Fruit fly (Drosophila melanogaster) whole organism, wandering third instar larva: ENCODE data around the gene Gr68a.

Experiments
- CG32264 ChIP-seq: fragments of 200-800 bp; sonication (Bioruptor generic); optimal IDR thresholded peaks from 2 replicates; lab custom pipeline; 2016; ENCODE audit warnings: missing biosample characterization, missing genetic modification characterization
- CG9705 ChIP-seq: fragments of 200-800 bp; sonication (Bioruptor generic); optimal IDR thresholded peaks from 2 replicates; lab custom pipeline; 2018; ENCODE audit warnings: missing biosample characterization, mild to moderate bottlenecking, missing genetic modification characterization
- CrebA ChIP-seq: fragments of 200-800 bp; sonication (Bioruptor generic); optimal IDR thresholded peaks from 2 replicates; lab custom pipeline; 2016; ENCODE audit warnings: missing biosample characterization, mild to moderate bottlenecking, missing genetic modification characterization, borderline replicate concordance
- Dfd ChIP-seq: fragments of >200 bp; optimal IDR thresholded peaks from 2 replicates; lab custom pipeline; 2017; ENCODE audit warnings: missing biosample characterization, missing genetic modification characterization
- Dif ChIP-seq: fragments of 200-275, 200-300 bp; sonication (Bioruptor generic); optimal IDR thresholded peaks from 2 replicates; lab custom pipeline; 2018; ENCODE audit warnings: missing biosample characterization, missing genetic modification characterization; ENCODE audit not compliant: partially characterized antibody
- HLH106 ChIP-seq: fragments of 200-800 bp; optimal IDR thresholded peaks from 3 replicates; lab custom pipeline; 2019; ENCODE audit warnings: missing biosample characterization, mild to moderate bottlenecking, missing genetic modification characterization, moderate library complexity
- Hnf4 ChIP-seq: fragments of 200-800 bp; sonication (Bioruptor generic); optimal IDR thresholded peaks from 2 replicates; lab custom pipeline; 2016; ENCODE audit warnings: missing biosample characterization, mild to moderate bottlenecking, missing genetic modification characterization
- Hr83 ChIP-seq: fragments of 200-300 bp; sonication (Bioruptor generic); optimal IDR thresholded peaks from 2 replicates; lab custom pipeline; 2016; ENCODE audit warnings: missing biosample characterization, mild to moderate bottlenecking, missing genetic modification characterization, moderate library complexity; ENCODE audit not compliant: poor library complexity, severe bottlenecking
- Jra ChIP-seq: sonication (Bioruptor generic); optimal IDR thresholded peaks from 2 replicates; lab custom pipeline; 2016; ENCODE audit warnings: missing biosample characterization, missing genetic modification characterization
- Mio ChIP-seq: sonication (Bioruptor generic); optimal IDR thresholded peaks from 2 replicates; lab custom pipeline; 2016; ENCODE audit warnings: missing biosample characterization, missing genetic modification characterization
- Myc ChIP-seq: fragments of >200 bp; optimal IDR thresholded peaks from 2 replicates; lab custom pipeline; 2017
- OdsH ChIP-seq: fragments of 200-800 bp; sonication (Bioruptor generic); optimal IDR thresholded peaks from 2 replicates; lab custom pipeline; 2016; ENCODE audit warnings: missing biosample characterization, mild to moderate bottlenecking, missing genetic modification characterization
- Rel ChIP-seq, 2 experiments: fragments of 200-800 bp; sonication (Bioruptor generic) in 1 of 2; optimal IDR thresholded peaks; 2 replicates in 1 of 2; 3 replicates in 1 of 2; lab custom pipeline; 2016 to 2019; ENCODE audit warnings: mild to moderate bottlenecking in 2 of 2, missing biosample characterization in 2 of 2, missing genetic modification characterization in 2 of 2, moderate library complexity in 1 of 2
- Vsx2 ChIP-seq: fragments of 200-300, 225-300 bp; sonication (Bioruptor generic); optimal IDR thresholded peaks from 2 replicates; lab custom pipeline; 2018; ENCODE audit warnings: missing biosample characterization, missing genetic modification characterization; ENCODE audit not compliant: partially characterized antibody
- br ChIP-seq: fragments of 200-800 bp; sonication (Bioruptor generic); optimal IDR thresholded peaks from 2 replicates; lab custom pipeline; 2016; ENCODE audit warnings: missing biosample characterization, missing genetic modification characterization
- brk ChIP-seq: fragments of 200-800 bp; sonication (Bioruptor generic); optimal IDR thresholded peaks from 2 replicates; lab custom pipeline; 2016; ENCODE audit warnings: missing biosample characterization, mild to moderate bottlenecking, missing genetic modification characterization
- dl ChIP-seq, 2 experiments: fragments of 175-275, 200-275 bp in 1 of 2; fragments of 200-275 bp in 1 of 2; sonication (Bioruptor generic); optimal IDR thresholded peaks; lab custom pipeline; 2018; ENCODE audit warnings: mild to moderate bottlenecking in 2 of 2, missing biosample characterization in 2 of 2, missing genetic modification characterization in 2 of 2, moderate library complexity in 2 of 2; ENCODE audit not compliant: partially characterized antibody in 2 of 2, insufficient read depth in 1 of 2
- dmrt93B ChIP-seq: fragments of 200-800 bp; sonication (Bioruptor generic); optimal IDR thresholded peaks from 2 replicates; lab custom pipeline; 2018; ENCODE audit warnings: missing biosample characterization, mild to moderate bottlenecking, missing genetic modification characterization
- dsf ChIP-seq: sonication (Bioruptor generic); optimal IDR thresholded peaks from 2 replicates; lab custom pipeline; 2016; ENCODE audit warnings: missing biosample characterization, missing genetic modification characterization, borderline replicate concordance
- ey ChIP-seq: fragments of 200-800 bp; sonication (Bioruptor generic); optimal IDR thresholded peaks from 2 replicates; lab custom pipeline; 2016; ENCODE audit warnings: missing biosample characterization, missing genetic modification characterization
- foxo ChIP-seq, 2 experiments: fragments of 200-800 bp; sonication (Bioruptor generic); optimal IDR thresholded peaks; 2 replicates in 1 of 2; 3 replicates in 1 of 2; lab custom pipeline; 2016 to 2017; ENCODE audit warnings: missing biosample characterization in 2 of 2, missing genetic modification characterization in 2 of 2
- fru ChIP-seq: fragments of 200-800 bp; sonication (Bioruptor generic); optimal IDR thresholded peaks from 3 replicates; lab custom pipeline; 2016; ENCODE audit warnings: missing biosample characterization, mild to moderate bottlenecking, missing genetic modification characterization
- h ChIP-seq: fragments of 200-800 bp; sonication (Bioruptor generic); optimal IDR thresholded peaks from 3 replicates; lab custom pipeline; 2016; ENCODE audit warnings: missing biosample characterization, mild to moderate bottlenecking, missing genetic modification characterization
- jim ChIP-seq: fragments of 175-275, 200-325 bp; sonication (Bioruptor generic); optimal IDR thresholded peaks from 2 replicates; lab custom pipeline; 2016; ENCODE audit warnings: missing biosample characterization, mild to moderate bottlenecking, missing genetic modification characterization
- lola ChIP-seq: fragments of >200 bp; optimal IDR thresholded peaks from 2 replicates; lab custom pipeline; 2017; ENCODE audit warnings: missing biosample characterization, missing genetic modification characterization
- pan ChIP-seq: fragments of >200 bp; optimal IDR thresholded peaks from 2 replicates; lab custom pipeline; 2017
- psq ChIP-seq: fragments of 200-800 bp; sonication (Bioruptor generic); optimal IDR thresholded peaks from 3 replicates; lab custom pipeline; 2017; ENCODE audit warnings: missing biosample characterization, mild to moderate bottlenecking, missing genetic modification characterization, moderate library complexity
- rgr ChIP-seq: fragments of 200-800 bp; sonication (Bioruptor generic); optimal IDR thresholded peaks from 3 replicates; lab custom pipeline; 2016; ENCODE audit warnings: missing biosample characterization, mild to moderate bottlenecking, missing genetic modification characterization
- sage ChIP-seq: fragments of 200-800 bp; sonication (Bioruptor generic); optimal IDR thresholded peaks from 2 replicates; lab custom pipeline; 2016; ENCODE audit warnings: missing biosample characterization, mild to moderate bottlenecking, missing genetic modification characterization
- sv ChIP-seq: fragments of 200-800 bp; sonication (Bioruptor generic); optimal IDR thresholded peaks from 3 replicates; lab custom pipeline; 2016; ENCODE audit warnings: missing biosample characterization, missing genetic modification characterization
- tai ChIP-seq: sonication (Bioruptor generic); optimal IDR thresholded peaks from 2 replicates; lab custom pipeline; 2016; ENCODE audit warnings: missing biosample characterization, missing genetic modification characterization
- woc ChIP-seq: sonication (Bioruptor generic); optimal IDR thresholded peaks from 2 replicates; lab custom pipeline; 2016; ENCODE audit warnings: missing biosample characterization, mild to moderate bottlenecking, missing genetic modification characterization

Gr68a gene

DNA sequence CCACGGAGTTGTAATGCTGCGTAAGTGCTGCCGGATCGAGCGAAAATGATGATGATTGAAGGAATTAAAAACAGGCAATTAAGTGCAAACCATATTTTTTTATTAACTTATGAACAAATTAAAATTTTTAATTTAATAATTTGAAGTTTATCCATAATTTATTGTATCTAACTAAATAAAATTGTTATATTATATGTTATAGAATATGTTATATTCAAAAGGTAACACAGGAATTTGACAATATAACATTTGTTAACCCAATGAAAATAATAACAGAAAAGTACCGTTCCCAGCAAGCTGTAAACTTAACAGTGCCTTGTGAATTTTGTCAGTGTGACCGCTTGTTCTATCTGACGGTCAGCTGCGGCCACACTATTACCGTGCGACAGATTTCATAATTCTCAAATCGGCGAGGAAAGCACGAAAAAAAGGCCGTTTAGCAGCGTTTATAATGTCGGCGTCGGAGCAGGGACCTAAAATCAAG, 42.4 kb upstream of the Gr68a start, which contains the start of the genes Ccdc56 and mtTFB1:
TSS of gene Ccdc56 (plus strand) at position 347 of the 484 bp plus-strand sequence.
TSS of gene mtTFB1 (plus strand) at position 347 of the 484 bp plus-strand sequence.
- peak; percentile 55 for TF ChIP-seq h
- TF ChIP-seq foxo (GFP tag; optimal IDR thresholded peaks at IDR 0.05; lab: Kevin White, UChicago) = peak in 1 of 2 experiments; percentile 7
- no peak for TF ChIP-seq Mio (GFP tag; lab: Kevin White, UChicago)
- TF ChIP-seq brk (GFP tag; lab: Kevin White, UChicago) = no peak
- no peak for TF ChIP-seq CG9705 (GFP tag; lab: Kevin White, UChicago)
- TF ChIP-seq Hnf4 (GFP tag; lab: Kevin White, UChicago) = peak; percentile 3

DNA sequence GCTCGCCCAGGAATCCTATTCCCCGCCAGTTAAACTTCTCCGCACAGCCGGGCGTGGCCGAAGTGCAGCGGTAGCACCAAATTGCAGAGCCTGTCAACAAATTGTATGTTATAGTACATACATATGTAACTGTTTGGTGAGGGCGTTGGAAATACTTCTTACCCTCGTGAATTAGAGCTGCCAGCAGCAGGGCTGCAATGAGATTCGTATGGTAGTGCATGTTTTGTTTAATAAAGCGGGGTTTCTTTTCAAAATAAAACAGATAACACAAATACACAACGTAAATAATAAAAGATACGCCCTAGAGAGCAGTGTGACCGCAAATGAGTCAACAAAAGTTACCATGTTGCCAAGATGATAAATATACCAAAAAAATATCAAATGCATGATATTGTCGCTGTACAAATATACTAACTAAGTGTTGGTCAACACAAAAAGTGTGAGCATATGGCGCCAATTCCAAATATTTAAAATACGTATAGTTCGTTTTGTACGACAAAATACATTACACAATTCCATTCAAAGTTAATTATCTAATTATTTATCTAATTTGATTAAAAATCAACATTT, 40.0 kb upstream of the Gr68a start, which contains the start of gene crim:
TSS of gene crim (minus strand) at position 328 of the 570 bp plus-strand sequence.
- TF ChIP-seq brk (GFP tag; lab: Kevin White, UChicago) (peak; percentile 74), OdsH (GFP tag; lab: Kevin White, UChicago) (no peak), tai (peak; percentile 58), foxo (GFP tag; optimal IDR thresholded peaks at IDR 0.05; lab: Kevin White, UChicago) (peak in 1 of 2 experiments; percentile 12), h (peak; percentile 38), Rel (GFP tag; optimal IDR thresholded peaks at IDR 0.05; lab: Kevin White, UChicago) (no peak), Rel (tag; optimal IDR thresholded peaks at IDR 0.05; lab: Kevin White, UChicago) (peak; percentile 21), jim (GFP tag; lab: Kevin White, UChicago) (no peak), fru (GFP tag; lab: Kevin White, UChicago) (peak; percentile 21), Jra (peak; percentile 31), Hnf4 (GFP tag; lab: Kevin White, UChicago) (peak; percentile 71), CG32264 (GFP tag; lab: Kevin White, UChicago) (peak; percentile 30)

DNA sequence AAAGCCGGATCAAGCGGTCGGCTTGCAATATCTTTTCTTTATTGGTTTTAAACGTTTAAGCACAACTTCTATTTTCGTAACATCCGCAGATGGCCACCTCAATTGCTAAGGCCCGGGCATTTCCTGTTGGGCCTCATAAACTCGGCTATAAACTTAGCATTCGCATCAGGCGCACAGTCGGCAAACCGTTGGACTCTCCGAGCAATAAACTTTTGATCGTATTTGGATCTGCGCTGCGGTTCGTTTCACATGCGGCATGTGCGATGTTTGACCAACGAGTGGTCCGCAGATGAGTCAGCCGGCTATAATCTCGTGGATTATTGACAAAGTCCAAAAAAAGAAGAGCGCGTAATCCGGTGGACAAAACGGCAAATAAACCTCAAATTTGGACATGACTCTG, 39.3 kb upstream of the Gr68a start:
- TF ChIP-seq br = no peak
- TF ChIP-seq Jra = no peak
- no peak for TF ChIP-seq Myc (lab: Kevin White, UChicago)
- no peak for TF ChIP-seq foxo (GFP tag; optimal IDR thresholded peaks at IDR 0.05; lab: Kevin White, UChicago)
- TF ChIP-seq sv = no peak
- TF ChIP-seq sage (GFP tag; lab: Kevin White, UChicago) = no peak
- TF ChIP-seq CrebA (GFP tag; lab: Kevin White, UChicago) = no peak
- TF ChIP-seq, all 38 proteins: peak for 0

DNA sequence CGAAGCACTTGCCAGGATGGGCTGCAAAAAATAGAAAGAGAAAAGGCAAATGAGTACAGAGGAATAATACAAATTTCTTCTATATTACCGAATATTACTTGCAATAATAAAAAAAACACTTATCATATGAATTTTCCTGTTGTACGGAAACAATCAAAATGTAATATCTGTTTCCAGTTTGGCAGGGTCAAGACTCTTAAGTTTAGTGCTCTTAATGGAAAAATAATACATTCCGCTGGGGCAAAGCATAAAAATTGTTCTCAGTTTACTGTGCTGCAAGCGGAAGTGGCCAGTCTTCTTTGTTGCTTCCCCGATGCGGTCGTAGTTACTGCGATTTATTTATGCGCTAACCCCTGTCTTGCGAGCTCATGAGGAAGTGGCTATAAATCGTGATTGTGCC, 38.3 kb upstream of the Gr68a start:
- TF ChIP-seq Rel (GFP tag; optimal IDR thresholded peaks at IDR 0.05; lab: Kevin White, UChicago) (no peak), Rel (tag; optimal IDR thresholded peaks at IDR 0.05; lab: Kevin White, UChicago) (no peak), psq (GFP tag; lab: Kevin White, UChicago) (no peak), Dfd (GFP tag; lab: Kevin White, UChicago) (no peak), fru (GFP tag; lab: Kevin White, UChicago) (no peak), CG9705 (GFP tag; lab: Kevin White, UChicago) (no peak), br (no peak), Myc (lab: Kevin White, UChicago) (no peak), lola (GFP tag; lab: Kevin White, UChicago) (no peak), CG32264 (GFP tag; lab: Kevin White, UChicago) (no peak), Jra (no peak), brk (GFP tag; lab: Kevin White, UChicago) (no peak), ey (GFP tag; lab: Kevin White, UChicago) (no peak), dl (GFP tag; optimal IDR thresholded peaks at IDR 0.05; lab: Kevin White, UChicago; ENCODE audit: insufficient read depth in 1 of 2, partially characterized antibody in 2 of 2) (no peak), Dif (GFP tag; lab: Kevin White, UChicago) (no peak)

DNA sequence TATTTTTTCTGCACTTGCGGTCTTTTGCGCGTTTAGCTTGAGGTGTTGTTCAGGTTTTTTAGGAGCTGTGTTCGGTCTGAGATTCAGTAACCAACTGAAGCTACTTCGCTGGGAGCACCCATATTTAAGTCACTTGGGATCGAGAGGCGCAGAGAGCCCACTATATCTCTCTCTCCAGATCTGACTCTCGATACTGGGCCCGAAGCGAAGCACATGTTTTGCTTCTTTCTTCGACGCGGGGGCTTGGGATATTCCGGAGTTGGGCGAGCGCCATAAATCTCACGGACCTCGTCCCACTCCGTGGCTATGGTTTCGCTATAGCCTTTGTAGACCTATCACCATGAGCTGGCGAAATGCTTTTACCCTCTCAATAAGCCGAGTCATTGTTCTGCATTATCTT, 35.9 kb upstream of the Gr68a start, which contains the start of gene CG14132:
TSS of gene CG14132 (minus strand) at position 99 of the 400 bp plus-strand sequence.
- no peak for TF ChIP-seq Hnf4 (GFP tag; lab: Kevin White, UChicago)
- TF ChIP-seq woc = no peak
- no peak for TF ChIP-seq Hr83 (GFP tag; lab: Kevin White, UChicago)
- no peak for TF ChIP-seq foxo (GFP tag; optimal IDR thresholded peaks at IDR 0.05; lab: Kevin White, UChicago)
- no peak for TF ChIP-seq Vsx2 (GFP tag; lab: Kevin White, UChicago)
- no peak for TF ChIP-seq HLH106 (tag; lab: Kevin White, UChicago)
- no peak for TF ChIP-seq pan
- TF ChIP-seq dsf (GFP tag; lab: Kevin White, UChicago) = no peak
- TF ChIP-seq rgr (GFP tag; lab: Kevin White, UChicago) = no peak
- peak; percentile 66 for TF ChIP-seq Dif (GFP tag; lab: Kevin White, UChicago)
- TF ChIP-seq dl (GFP tag; optimal IDR thresholded peaks at IDR 0.05; lab: Kevin White, UChicago; ENCODE audit: insufficient read depth in 1 of 2, partially characterized antibody in 2 of 2) = peak; percentile 11 to 34
- no peak for TF ChIP-seq dmrt93B
- peak; percentile 2 for TF ChIP-seq fru (GFP tag; lab: Kevin White, UChicago)
- no peak for TF ChIP-seq tai
- no peak for TF ChIP-seq Rel (GFP tag; optimal IDR thresholded peaks at IDR 0.05; lab: Kevin White, UChicago)
- TF ChIP-seq Rel (tag; optimal IDR thresholded peaks at IDR 0.05; lab: Kevin White, UChicago) = peak; percentile 3
- TF ChIP-seq, all 38 proteins: peak for 4
